Worm (Caenorhabditis elegans) whole organism, L3 larva: Measurements from ENCODE around the gene puf-12.

Experiments
- aly-2 ChIP-seq: fragments of 150-350 bp; optimal IDR thresholded peaks from 2 replicates; lab custom pipeline; 2014; ENCODE audit warnings: missing biosample characterization, missing genetic modification characterization
- ceh-16 ChIP-seq: sonication (generic microtip); optimal IDR thresholded peaks from 2 replicates; lab custom pipeline; 2017; ENCODE audit warnings: missing biosample characterization, missing genetic modification characterization
- fkh-10 ChIP-seq: sonication (generic microtip); optimal IDR thresholded peaks from 2 replicates; lab custom pipeline; 2017; ENCODE audit warnings: missing biosample characterization, missing genetic modification reagents, missing genetic modification characterization
- nfya-1 ChIP-seq: sonication (generic microtip); optimal IDR thresholded peaks from 2 replicates; lab custom pipeline; 2017; ENCODE audit warnings: missing genetic modification characterization, mild to moderate bottlenecking, missing compliant biosample characterization, antibody characterized with exemption, moderate library complexity; ENCODE audit not compliant: insufficient read depth
- pha-4 ChIP-seq: fragments of 150-350 bp; optimal IDR thresholded peaks from 2 replicates; lab custom pipeline; 2014; ENCODE audit warnings: missing biosample characterization, missing genetic modification reagents, missing genetic modification characterization
- pqm-1 ChIP-seq: fragments of 150-350 bp; optimal IDR thresholded peaks from 2 replicates; lab custom pipeline; 2017; ENCODE audit warnings: missing biosample characterization, missing genetic modification characterization, inconsistent platforms
- sea-2 ChIP-seq: fragments of 150-350 bp; sonication (generic microtip); optimal IDR thresholded peaks from 4 replicates; lab custom pipeline; 2014; ENCODE audit warnings: missing biosample characterization, missing genetic modification reagents, missing genetic modification characterization
- unc-62 ChIP-seq: fragments of 150-350 bp; sonication (generic microtip); optimal IDR thresholded peaks from 4 replicates; lab custom pipeline; 2014; ENCODE audit warnings: missing biosample characterization, missing genetic modification reagents, missing genetic modification characterization

DNA sequence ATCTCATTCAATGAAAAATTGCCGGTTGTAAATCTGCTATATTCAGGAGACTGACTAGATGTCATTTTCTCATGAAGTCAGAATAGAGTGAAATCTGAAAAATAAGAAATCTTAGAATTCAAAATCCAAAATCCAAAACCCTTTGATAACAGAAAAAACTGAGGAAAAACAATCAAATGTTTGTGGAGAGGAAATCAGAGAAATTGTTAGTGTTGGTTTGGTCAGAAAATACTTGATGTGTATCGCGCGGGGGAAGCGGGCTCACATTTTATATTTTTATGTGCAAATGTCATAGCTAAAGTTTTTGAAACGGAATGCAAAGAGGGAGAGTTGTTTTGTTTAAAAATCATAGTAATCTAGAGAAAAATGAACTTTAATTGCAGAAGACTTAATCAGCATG lies 31.6 kb downstream of the puf-12 start, which contains the start of gene F27E5.5:
- TF ChIP-seq nfya-1 (tag; lab: Kevin White, UChicago) (no peak), ceh-16 (no peak), aly-2 (tag; lab: Kevin White, UChicago) (no peak), unc-62 (no peak), fkh-10 (GFP tag; lab: Kevin White, UChicago) (no peak), sea-2 (no peak), pha-4 (no peak), pqm-1 (tag; lab: Kevin White, UChicago) (no peak)
